Worm (Caenorhabditis elegans) whole organism, early embryonic: Measurements from ENCODE around the gene apl-1.

Experiments used
- B0310.2 ChIP-seq: sonication (generic microtip); optimal IDR thresholded peaks from 2 replicates; lab custom pipeline; 2016; ENCODE audit warnings: mild to moderate bottlenecking, missing genetic modification characterization, missing compliant biosample characterization
- F13C5.2 ChIP-seq: sonication (generic microtip); optimal IDR thresholded peaks from 2 replicates; lab custom pipeline; 2017; ENCODE audit warnings: mild to moderate bottlenecking, missing genetic modification characterization, inconsistent platforms, missing compliant biosample characterization
- aly-1 ChIP-seq: sonication (generic microtip); optimal IDR thresholded peaks from 2 replicates; lab custom pipeline; 2016; ENCODE audit warnings: missing genetic modification characterization, missing compliant biosample characterization
- ama-1 ChIP-seq: fragments of 150-350 bp; optimal IDR thresholded peaks from 2 replicates; lab custom pipeline; 2014
- ceh-13 ChIP-seq: fragments of 200-800 bp; sonication (Bioruptor generic); optimal IDR thresholded peaks from 2 replicates; lab custom pipeline; 2018; ENCODE audit warnings: mild to moderate bottlenecking, missing genetic modification characterization, missing compliant biosample characterization
- ceh-36 ChIP-seq: sonication (generic microtip); optimal IDR thresholded peaks from 2 replicates; lab custom pipeline; 2016; ENCODE audit warnings: missing genetic modification characterization, inconsistent platforms, missing compliant biosample characterization
- ets-7 ChIP-seq: sonication (generic microtip); optimal IDR thresholded peaks from 2 replicates; lab custom pipeline; 2016; ENCODE audit warnings: missing genotype, missing genetic modification characterization, missing compliant biosample characterization
- flt-1 ChIP-seq: fragments of 200-800 bp; sonication (Bioruptor generic); IDR thresholded peaks from 2 replicates; pipeline ENCODE4 v1.3.6; 2022; ENCODE audit warnings: missing genetic modification characterization, missing compliant biosample characterization
- hmbx-1 ChIP-seq: sonication (generic microtip); optimal IDR thresholded peaks from 2 replicates; lab custom pipeline; 2016; ENCODE audit warnings: mild to moderate bottlenecking, missing genetic modification characterization, missing compliant biosample characterization
- hmg-4 ChIP-seq: fragments of 200-800 bp; sonication (Bioruptor generic); optimal IDR thresholded peaks from 2 replicates; lab custom pipeline; 2018; ENCODE audit warnings: mild to moderate bottlenecking, missing genetic modification characterization, missing compliant biosample characterization
- hnd-1 ChIP-seq: sonication (generic microtip); optimal IDR thresholded peaks from 2 replicates; lab custom pipeline; 2016; ENCODE audit warnings: missing genetic modification characterization, missing compliant biosample characterization
- pes-1 ChIP-seq: fragments of 200-800 bp; sonication (Bioruptor generic); IDR thresholded peaks from 2 replicates; pipeline ENCODE4 v1.3.6; 2022; ENCODE audit warnings: missing genetic modification reagents, missing genetic modification characterization, missing compliant biosample characterization
- scrt-1 ChIP-seq: fragments of 200-800 bp; sonication (Bioruptor generic); IDR thresholded peaks from 2 replicates; pipeline ENCODE4 v1.3.6; 2022; ENCODE audit warnings: missing genetic modification characterization, missing compliant biosample characterization
- sea-1 ChIP-seq: fragments of 200-800 bp; sonication (Bioruptor generic); conservative IDR thresholded peaks from 2 replicates; pipeline ENCODE4 v1.3.6; 2022; ENCODE audit warnings: missing genetic modification characterization, missing compliant biosample characterization
- tbx-11 ChIP-seq: fragments of 200-800 bp; sonication (Bioruptor generic); IDR thresholded peaks from 2 replicates; pipeline ENCODE4 v1.3.6; 2022; ENCODE audit warnings: missing genetic modification characterization, missing compliant biosample characterization
- tbx-37 ChIP-seq: fragments of 200-800 bp; sonication (Bioruptor generic); conservative IDR thresholded peaks from 2 replicates; pipeline ENCODE4 v1.3.6; 2022; ENCODE audit warnings: missing genetic modification reagents, missing genetic modification characterization, missing compliant biosample characterization
- tra-4 ChIP-seq: sonication (generic microtip); optimal IDR thresholded peaks from 2 replicates; lab custom pipeline; 2017; ENCODE audit warnings: missing genetic modification characterization, missing compliant biosample characterization

Gene apl-1

ce11 chrX:5103422-5103821 is 13.2 kb downstream of the apl-1 start:
- TF ChIP-seq B0310.2 (no peak), ceh-36 (tag; lab: Kevin White, UChicago) (no peak), hnd-1 (tag; lab: Kevin White, UChicago) (no peak), ama-1 (no peak), F13C5.2 (tag; lab: Kevin White, UChicago) (no peak)

ce11 chrX:5102338-5102737 is 14.3 kb downstream of the apl-1 start:
- no peak for TF ChIP-seq hmg-4 (GFP tag; lab: Kevin White, UChicago)
- no peak for TF ChIP-seq sea-1 (GFP tag; lab: Robert Waterston, UW)
- TF ChIP-seq aly-1 (tag; lab: Kevin White, UChicago): no peak
- TF ChIP-seq tbx-37: no peak
- TF ChIP-seq hmbx-1 (tag; lab: Kevin White, UChicago): no peak
- TF ChIP-seq tbx-11 (GFP tag; lab: Robert Waterston, UW): no peak
- no peak for TF ChIP-seq scrt-1
- TF ChIP-seq pes-1 (GFP tag; lab: Robert Waterston, UW): no peak
- TF ChIP-seq B0310.2: no peak
- TF ChIP-seq ets-7: no peak
- no peak for TF ChIP-seq ceh-36 (tag; lab: Kevin White, UChicago)
- no peak for TF ChIP-seq ceh-13 (GFP tag; lab: Kevin White, UChicago)
- no peak for TF ChIP-seq ama-1
- TF ChIP-seq tra-4 (tag; lab: Kevin White, UChicago): no peak
- no peak for TF ChIP-seq F13C5.2 (tag; lab: Kevin White, UChicago)
- no peak for TF ChIP-seq flt-1 (GFP tag; lab: Robert Waterston, UW)

ce11 chrX:5100738-5101379 is 15.8 kb downstream of the apl-1 start, which contains the start of gene vit-2:
TSS of gene vit-2 (plus strand) at chrX:5101042.
- TF ChIP-seq pes-1 (GFP tag; lab: Robert Waterston, UW): no peak
- TF ChIP-seq F13C5.2 (tag; lab: Kevin White, UChicago): no peak
- no peak for TF ChIP-seq ceh-36 (tag; lab: Kevin White, UChicago)
- no peak for TF ChIP-seq B0310.2
- no peak for TF ChIP-seq tra-4 (tag; lab: Kevin White, UChicago)
- no peak for TF ChIP-seq ama-1
- no peak for TF ChIP-seq flt-1 (GFP tag; lab: Robert Waterston, UW)
- TF ChIP-seq tbx-37: no peak
- TF ChIP-seq ceh-13 (GFP tag; lab: Kevin White, UChicago): no peak
- no peak for TF ChIP-seq aly-1 (tag; lab: Kevin White, UChicago)
- no peak for TF ChIP-seq scrt-1
- no peak for TF ChIP-seq tbx-11 (GFP tag; lab: Robert Waterston, UW)
- TF ChIP-seq hmbx-1 (tag; lab: Kevin White, UChicago): no peak
- no peak for TF ChIP-seq ets-7

- TF ChIP-seq hmbx-1 (tag; lab: Kevin White, UChicago) (no peak), F13C5.2 (tag; lab: Kevin White, UChicago) (no peak), tra-4 (tag; lab: Kevin White, UChicago) (no peak), B0310.2 (no peak), flt-1 (GFP tag; lab: Robert Waterston, UW) (no peak), ceh-36 (tag; lab: Kevin White, UChicago) (no peak), ama-1 (no peak), pes-1 (GFP tag; lab: Robert Waterston, UW) (no peak), scrt-1 (no peak), hnd-1 (tag; lab: Kevin White, UChicago) (no peak), sea-1 (GFP tag; lab: Robert Waterston, UW) (no peak), tbx-11 (GFP tag; lab: Robert Waterston, UW) (no peak)
Observed at ce11 chrX:5098935-5099334, 17.7 kb downstream of the apl-1 start.

- TF ChIP-seq flt-1 (GFP tag; lab: Robert Waterston, UW) (no peak), hmbx-1 (tag; lab: Kevin White, UChicago) (no peak)
Observed at ce11 chrX:5096967-5097366, 19.7 kb downstream of the apl-1 start, which contains the start of gene acn-1. TSS of gene acn-1 (minus strand) at chrX:5097067.

- TF ChIP-seq hmg-4 (GFP tag; lab: Kevin White, UChicago): no peak
- no peak for TF ChIP-seq aly-1 (tag; lab: Kevin White, UChicago)
- no peak for TF ChIP-seq tbx-11 (GFP tag; lab: Robert Waterston, UW)
- TF ChIP-seq F13C5.2 (tag; lab: Kevin White, UChicago): no peak
Observed at ce11 chrX:5093997-5094396, 22.7 kb downstream of the apl-1 start.

ce11 chrX:5087366-5087891 is 29.2 kb downstream of the apl-1 start, which contains the start of gene pnk-4:
TSS of gene pnk-4 (plus strand) at chrX:5087841.
- TF ChIP-seq tbx-37: no peak
- TF ChIP-seq tra-4 (tag; lab: Kevin White, UChicago): no peak
- no peak for TF ChIP-seq pes-1 (GFP tag; lab: Robert Waterston, UW)
- no peak for TF ChIP-seq ceh-13 (GFP tag; lab: Kevin White, UChicago)
- no peak for TF ChIP-seq hnd-1 (tag; lab: Kevin White, UChicago)

ce11 chrX:5086212-5086611 is 30.5 kb downstream of the apl-1 start:
- no peak for TF ChIP-seq flt-1 (GFP tag; lab: Robert Waterston, UW)
